Fruit fly (Drosophila melanogaster) whole organism, embryonic: ENCODE measurements around the gene CG16978.

Experiments used
- Ada2b ChIP-seq: fragments of 200-800 bp; sonication (Bioruptor generic); IDR thresholded peaks from 2 replicates; pipeline ENCODE4 v1.3.6; 2022; ENCODE audit warnings: missing biosample characterization, missing genetic modification characterization
- Atf3 ChIP-seq: fragments of 200-800 bp; sonication (Bioruptor generic); optimal IDR thresholded peaks from 3 replicates; lab custom pipeline; 2016; ENCODE audit warnings: missing biosample characterization, missing genetic modification characterization
- CG11093 ChIP-seq: fragments of 200-800 bp; sonication (Bioruptor generic); IDR thresholded peaks from 3 replicates; pipeline ENCODE4 v1.3.6; 2022; ENCODE audit warnings: missing biosample characterization, missing genetic modification characterization
- CG11456 ChIP-seq: fragments of 200-800 bp; sonication (Bioruptor generic); IDR thresholded peaks from 3 replicates; pipeline ENCODE4 v1.3.6; 2022; ENCODE audit warnings: missing biosample characterization, missing genetic modification characterization
- CG12219 ChIP-seq: fragments of 200-800 bp; sonication (Bioruptor generic); optimal IDR thresholded peaks from 3 replicates; lab custom pipeline; 2018; ENCODE audit warnings: missing biosample characterization, mild to moderate bottlenecking, missing genetic modification characterization
- CG13287 ChIP-seq: fragments of 200-800 bp; sonication (Bioruptor generic); IDR thresholded peaks from 2 replicates; pipeline ENCODE4 v1.3.6; 2022; ENCODE audit warnings: missing biosample characterization, missing genetic modification characterization; ENCODE audit not compliant: partially characterized antibody
- CG13624 ChIP-seq: fragments of 200-800 bp; sonication (Bioruptor generic); optimal IDR thresholded peaks from 2 replicates; lab custom pipeline; 2016; ENCODE audit warnings: missing biosample characterization, missing genetic modification characterization
- CG1603 ChIP-seq: fragments of 200-800 bp; sonication (Bioruptor generic); optimal IDR thresholded peaks from 2 replicates; lab custom pipeline; 2019; ENCODE audit warnings: missing biosample characterization, mild to moderate bottlenecking, missing genetic modification characterization, moderate library complexity
- CG17385 ChIP-seq: fragments of 200-800 bp; sonication (Bioruptor generic); optimal IDR thresholded peaks from 3 replicates; lab custom pipeline; 2018; ENCODE audit warnings: missing biosample characterization, mild to moderate bottlenecking, missing genetic modification characterization
- CG17802 ChIP-seq: fragments of 200-800 bp; sonication (Bioruptor generic); optimal IDR thresholded peaks from 2 replicates; lab custom pipeline; 2018; ENCODE audit warnings: missing biosample characterization, mild to moderate bottlenecking, missing genetic modification characterization, moderate library complexity
- CG2120 ChIP-seq: fragments of 200-800 bp; sonication (Bioruptor generic); optimal IDR thresholded peaks from 3 replicates; lab custom pipeline; 2016; ENCODE audit warnings: missing biosample characterization, missing genetic modification characterization
- CG2129 ChIP-seq: fragments of 200-800 bp; sonication (Bioruptor generic); IDR thresholded peaks from 2 replicates; pipeline ENCODE4 v1.3.6; 2022; ENCODE audit warnings: missing biosample characterization, missing genetic modification characterization; ENCODE audit not compliant: partially characterized antibody
- CG30403 ChIP-seq: fragments of 200-800 bp; sonication (Bioruptor generic); optimal IDR thresholded peaks from 3 replicates; lab custom pipeline; 2016; ENCODE audit warnings: missing biosample characterization, missing genetic modification characterization
- CG31441 ChIP-seq: fragments of 200-800 bp; sonication (Bioruptor generic); IDR thresholded peaks from 2 replicates; pipeline ENCODE4 v1.3.6; 2022; ENCODE audit warnings: missing biosample characterization, missing genetic modification characterization
- CG3163 ChIP-seq: fragments of 200-800 bp; sonication (Bioruptor generic); optimal IDR thresholded peaks from 3 replicates; lab custom pipeline; 2016; ENCODE audit warnings: missing biosample characterization, missing genetic modification characterization
- CG4282 ChIP-seq: fragments of 200-800 bp; sonication (Bioruptor generic); optimal IDR thresholded peaks from 2 replicates; lab custom pipeline; 2016; ENCODE audit warnings: missing biosample characterization, missing genetic modification characterization
- CG4730 ChIP-seq: fragments of 200-800 bp; sonication (Bioruptor generic); IDR thresholded peaks from 2 replicates; pipeline ENCODE4 v1.3.6; 2022; ENCODE audit warnings: missing biosample characterization, missing genetic modification characterization
- CG6765 ChIP-seq: fragments of 200-800 bp; sonication (Bioruptor generic); optimal IDR thresholded peaks from 3 replicates; lab custom pipeline; 2017; ENCODE audit warnings: missing biosample characterization, mild to moderate bottlenecking, missing genetic modification characterization
- CG8765 ChIP-seq: fragments of 200-800 bp; sonication (Bioruptor generic); IDR thresholded peaks from 2 replicates; pipeline ENCODE4 v1.3.6; 2022; ENCODE audit warnings: missing biosample characterization, missing genetic modification characterization
- CG9609 ChIP-seq: fragments of 200-800 bp; sonication (Bioruptor generic); optimal IDR thresholded peaks from 3 replicates; lab custom pipeline; 2016; ENCODE audit warnings: missing biosample characterization, missing genetic modification characterization
- CG9817 ChIP-seq: fragments of 200-800 bp; sonication (Bioruptor generic); optimal IDR thresholded peaks from 2 replicates; lab custom pipeline; 2018; ENCODE audit warnings: missing biosample characterization, mild to moderate bottlenecking, missing genetic modification characterization, moderate library complexity
- MESR4 ChIP-seq: fragments of 200-800 bp; sonication (Bioruptor generic); optimal IDR thresholded peaks from 2 replicates; lab custom pipeline; 2018; ENCODE audit warnings: missing biosample characterization, mild to moderate bottlenecking, missing genetic modification characterization, moderate library complexity
- Max ChIP-seq: fragments of 200-800 bp; sonication (Bioruptor generic); optimal IDR thresholded peaks from 2 replicates; lab custom pipeline; 2016; ENCODE audit warnings: missing biosample characterization, mild to moderate bottlenecking, missing genetic modification characterization
- NC2α ChIP-seq: fragments of 200-800 bp; sonication (Bioruptor generic); optimal IDR thresholded peaks from 2 replicates; lab custom pipeline; 2016; ENCODE audit warnings: missing biosample characterization, missing genetic modification characterization
- abd-A ChIP-seq: fragments of 200-800 bp; sonication (Bioruptor generic); optimal IDR thresholded peaks from 3 replicates; lab custom pipeline; 2019; ENCODE audit warnings: missing biosample characterization, mild to moderate bottlenecking, missing genetic modification characterization, moderate library complexity
- ato ChIP-seq: fragments of 200-800 bp; sonication (Bioruptor generic); IDR thresholded peaks from 2 replicates; pipeline ENCODE4 v1.3.6; 2022; ENCODE audit warnings: missing biosample characterization, missing genetic modification characterization; ENCODE audit not compliant: partially characterized antibody
- bsh ChIP-seq, 2 experiments: fragments of 200-800 bp; sonication (Bioruptor generic); optimal IDR thresholded peaks; 2 replicates each; lab custom pipeline; 2017 to 2018; ENCODE audit warnings: mild to moderate bottlenecking in 2 of 2, missing biosample characterization in 2 of 2, missing genetic modification characterization in 2 of 2, moderate library complexity in 1 of 2
- cas ChIP-seq: fragments of 200-800 bp; sonication (Bioruptor generic); IDR thresholded peaks from 2 replicates; pipeline ENCODE4 v1.3.6; 2022; ENCODE audit warnings: missing biosample characterization, missing genetic modification characterization
- chm ChIP-seq: fragments of 200-800 bp; sonication (Bioruptor generic); IDR thresholded peaks from 2 replicates; pipeline ENCODE4 v1.3.6; 2022; ENCODE audit warnings: missing biosample characterization, missing genetic modification characterization
- crc ChIP-seq: fragments of 200-800 bp; sonication (Bioruptor generic); optimal IDR thresholded peaks from 2 replicates; lab custom pipeline; 2016; ENCODE audit warnings: missing biosample characterization, missing genetic modification characterization
- crp ChIP-seq, 2 experiments: fragments of 200-800 bp; sonication (Bioruptor generic); optimal IDR thresholded peaks; 2 replicates in 1 of 2; 3 replicates in 1 of 2; lab custom pipeline; 2017; ENCODE audit warnings: missing biosample characterization in 2 of 2, missing genetic modification characterization in 2 of 2, mild to moderate bottlenecking in 1 of 2, moderate library complexity in 1 of 2
- danr ChIP-seq: fragments of 200-800 bp; sonication (Bioruptor generic); IDR thresholded peaks from 2 replicates; pipeline ENCODE4 v1.3.6; 2022; ENCODE audit warnings: missing biosample characterization, missing genetic modification characterization
- dmrt99B ChIP-seq: fragments of 200-800 bp; sonication (Bioruptor generic); optimal IDR thresholded peaks from 2 replicates; lab custom pipeline; 2018; ENCODE audit warnings: missing biosample characterization, mild to moderate bottlenecking, missing genetic modification characterization, moderate library complexity
- fd102C ChIP-seq: fragments of 200-800 bp; sonication (Bioruptor generic); optimal IDR thresholded peaks from 2 replicates; lab custom pipeline; 2018; ENCODE audit warnings: missing biosample characterization, mild to moderate bottlenecking, missing genetic modification characterization, moderate library complexity
- fru ChIP-seq: fragments of >200 bp; optimal IDR thresholded peaks from 2 replicates; lab custom pipeline; 2017
- gfzf ChIP-seq: fragments of 200-800 bp; sonication (Bioruptor generic); optimal IDR thresholded peaks from 2 replicates; lab custom pipeline; 2016; ENCODE audit warnings: missing biosample characterization, mild to moderate bottlenecking, missing genetic modification characterization, moderate library complexity
- nom ChIP-seq: fragments of 200-800 bp; sonication (Bioruptor generic); optimal IDR thresholded peaks from 2 replicates; lab custom pipeline; 2017; ENCODE audit warnings: missing biosample characterization, missing genetic modification characterization, mild to moderate bottlenecking, moderate library complexity, missing genetic modification reagents
- pfk ChIP-seq: fragments of 200-800 bp; sonication (Bioruptor generic); optimal IDR thresholded peaks from 2 replicates; lab custom pipeline; 2018; ENCODE audit warnings: missing biosample characterization, mild to moderate bottlenecking, missing genetic modification characterization, moderate library complexity
- pita ChIP-seq: fragments of 200-800 bp; sonication (Bioruptor generic); optimal IDR thresholded peaks from 2 replicates; lab custom pipeline; 2017; ENCODE audit warnings: missing biosample characterization, mild to moderate bottlenecking, missing genetic modification characterization
- prd ChIP-seq, 3 experiments: fragments of >200 bp in 2 of 3; fragments of 200-800 bp in 1 of 3; sonication (Bioruptor generic) in 1 of 3; optimal IDR thresholded peaks in 2 of 3; IDR thresholded peaks in 1 of 3; 2 replicates in 2 of 3; 3 replicates in 1 of 3; pipeline versions ENCODE4 v1.3.6 to Lab custom; 2017 to 2022; ENCODE audit warnings: missing biosample characterization in 1 of 3, missing genetic modification characterization in 1 of 3
- sd ChIP-seq: fragments of 200-800 bp; sonication (Bioruptor generic); optimal IDR thresholded peaks from 3 replicates; lab custom pipeline; 2018; ENCODE audit warnings: missing biosample characterization, mild to moderate bottlenecking, missing genetic modification characterization, moderate library complexity
- seq ChIP-seq: fragments of 200-800 bp; sonication (Bioruptor generic); IDR thresholded peaks from 2 replicates; pipeline ENCODE4 v1.3.6; 2022; ENCODE audit warnings: missing biosample characterization, missing genetic modification characterization
- sisA ChIP-seq: fragments of 200-800 bp; sonication (Bioruptor generic); IDR thresholded peaks from 2 replicates; pipeline ENCODE4 v1.3.6; 2022; ENCODE audit warnings: missing biosample characterization, missing genetic modification characterization
- slbo ChIP-seq: fragments of 200-800 bp; sonication (Bioruptor generic); IDR thresholded peaks from 2 replicates; pipeline ENCODE4 v1.3.6; 2022; ENCODE audit warnings: missing biosample characterization, missing genetic modification characterization
- ssp ChIP-seq: fragments of 200-800 bp; sonication (Bioruptor generic); IDR thresholded peaks from 2 replicates; pipeline ENCODE4 v1.3.6; 2022; ENCODE audit warnings: missing biosample characterization, missing genetic modification characterization
- tin ChIP-seq: fragments of 200-800 bp; sonication (Bioruptor generic); optimal IDR thresholded peaks from 3 replicates; lab custom pipeline; 2016; ENCODE audit warnings: missing biosample characterization, missing genetic modification characterization
- vnd ChIP-seq: fragments of 200-800 bp; sonication (Bioruptor generic); IDR thresholded peaks from 3 replicates; pipeline ENCODE4 v1.3.6; 2022; ENCODE audit warnings: missing biosample characterization, missing genetic modification characterization; ENCODE audit not compliant: partially characterized antibody
- wdn ChIP-seq: fragments of 200-800 bp; sonication (Bioruptor generic); IDR thresholded peaks from 2 replicates; pipeline ENCODE4 v1.3.6; 2022; ENCODE audit warnings: missing biosample characterization, missing genetic modification characterization

Gene CG16978

DNA sequence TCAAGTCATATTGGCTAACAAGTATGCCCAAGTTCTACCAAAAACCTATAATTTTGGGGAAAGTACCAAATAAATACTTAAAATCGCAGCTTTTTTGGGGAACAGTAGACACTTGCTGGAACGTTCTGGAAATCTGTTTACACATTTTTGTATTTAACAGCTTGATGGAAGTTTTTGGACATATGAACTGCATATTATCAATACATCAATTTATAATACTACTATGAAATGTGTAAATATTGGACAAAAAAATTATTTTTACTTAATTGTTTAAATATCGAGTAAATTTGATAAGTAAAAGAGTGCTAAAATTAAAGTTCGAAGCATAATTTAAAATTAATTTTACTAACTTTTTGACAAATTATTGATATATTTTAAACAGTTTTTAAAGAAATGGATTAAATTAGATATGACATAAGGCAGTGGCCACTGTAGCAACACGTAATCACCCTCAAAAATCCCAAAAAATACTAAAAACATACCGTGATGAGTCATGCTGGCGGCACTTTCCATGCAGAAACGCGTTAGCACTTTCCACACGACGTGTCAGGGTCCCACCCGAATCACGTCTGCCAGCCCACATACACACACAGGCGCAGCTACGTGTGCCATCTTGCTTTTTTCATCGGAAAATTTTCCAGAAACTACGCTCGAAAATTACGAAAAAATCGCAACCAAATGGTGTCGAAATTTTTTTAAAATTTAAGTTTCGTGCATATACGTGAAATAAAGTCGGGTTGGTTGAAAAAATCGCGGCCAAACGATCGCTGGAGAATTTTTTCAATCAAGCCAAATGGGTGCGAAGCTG, 21.8 kb upstream of the CG16978 start, which contains the start of gene Sirt1 (continued):
- TF ChIP-seq pita (GFP tag; lab: Kevin White, UChicago): no peak
- peak; percentile 84 for TF ChIP-seq CG9817
- peak; percentile 22; the same call in 1 of the 2 replicates for TF ChIP-seq chm (GFP tag; lab: Robert Waterston, UW)
- TF ChIP-seq CG11093: peak; percentile 86
- TF ChIP-seq wdn (GFP tag; lab: Robert Waterston, UW): peak; percentile 66
- TF ChIP-seq NC2α (GFP tag; lab: Kevin White, UChicago): no peak
- TF ChIP-seq tin (GFP tag; lab: Kevin White, UChicago): peak; percentile 84
- TF ChIP-seq Ada2b (GFP tag; lab: Robert Waterston, UW): peak; percentile 28; the same call in 1 of the 2 replicates
- peak; percentile 41 for TF ChIP-seq CG4282 (GFP tag; lab: Kevin White, UChicago)
- TF ChIP-seq danr (GFP tag; lab: Robert Waterston, UW): no peak; the same call in 1 of the 2 replicates
- TF ChIP-seq crc: no peak
- no peak for TF ChIP-seq CG2129 (GFP tag; lab: Robert Waterston, UW)
- peak; percentile 67 for TF ChIP-seq CG4730 (GFP tag; lab: Robert Waterston, UW)
- peak; percentile 77 for TF ChIP-seq CG17385
- TF ChIP-seq CG6765 (GFP tag; lab: Kevin White, UChicago): peak; percentile 66
- no peak for TF ChIP-seq CG1603 (tag; lab: Kevin White, UChicago)
- TF ChIP-seq abd-A (tag; lab: Kevin White, UChicago): no peak
- TF ChIP-seq CG12219: peak; percentile 16
- no peak for TF ChIP-seq prd (optimal IDR thresholded peaks at IDR 0.05; lab: Kevin White, UChicago)
- peak; percentile 89 for TF ChIP-seq prd (GFP tag; IDR thresholded peaks at IDR 0.05; lab: Robert Waterston, UW)
- TF ChIP-seq seq: peak; percentile 72; the same call in 1 of the 2 replicates
- no peak for TF ChIP-seq dmrt99B (tag; lab: Kevin White, UChicago)
- peak; percentile 67; the same call in 2 of the 3 replicates for TF ChIP-seq CG11456
- peak; percentile 49; the same call in 1 of the 2 replicates for TF ChIP-seq CG8765 (GFP tag; lab: Robert Waterston, UW)
- no peak for TF ChIP-seq pfk (GFP tag; lab: Kevin White, UChicago)
- peak; percentile 25 for TF ChIP-seq Atf3
- no peak for TF ChIP-seq fd102C (GFP tag; lab: Kevin White, UChicago)
- TF ChIP-seq crp (GFP tag; optimal IDR thresholded peaks at IDR 0.05; lab: Kevin White, UChicago): peak in 1 of 2 experiments; percentile 49
- peak; percentile 49 for TF ChIP-seq Max (GFP tag; lab: Kevin White, UChicago)
- peak; percentile 99 for TF ChIP-seq MESR4
- TF ChIP-seq ssp (GFP tag; lab: Robert Waterston, UW): peak; percentile 74
- no peak for TF ChIP-seq fru (lab: Kevin White, UChicago)
- no peak for TF ChIP-seq cas (GFP tag; lab: Robert Waterston, UW)
- peak; percentile 78 for TF ChIP-seq sisA (GFP tag; lab: Robert Waterston, UW)
- TF ChIP-seq CG9609 (GFP tag; lab: Kevin White, UChicago): peak; percentile 39
- TF ChIP-seq vnd (GFP tag; lab: Robert Waterston, UW): no peak
- peak; percentile 54 for TF ChIP-seq sd
- peak; percentile 85 for TF ChIP-seq CG2120 (GFP tag; lab: Kevin White, UChicago)
- peak; percentile 89 for TF ChIP-seq slbo (GFP tag; lab: Robert Waterston, UW)
- TF ChIP-seq CG17802 (tag; lab: Kevin White, UChicago): no peak
- peak in 1 of 2 experiments; percentile 78 for TF ChIP-seq bsh (GFP tag; optimal IDR thresholded peaks at IDR 0.05; lab: Kevin White, UChicago)
- TF ChIP-seq CG30403 (GFP tag; lab: Kevin White, UChicago): peak; percentile 96
- TF ChIP-seq CG13624 (GFP tag; lab: Kevin White, UChicago): peak; percentile 34
- peak; percentile 82 for TF ChIP-seq gfzf
- peak; percentile 64 for TF ChIP-seq nom (GFP tag; lab: Kevin White, UChicago)
- no peak for TF ChIP-seq CG13287 (GFP tag; lab: Robert Waterston, UW)
- no peak for TF ChIP-seq CG3163 (GFP tag; lab: Kevin White, UChicago)
- peak; percentile 92 for TF ChIP-seq CG31441 (GFP tag; lab: Robert Waterston, UW)
- TF ChIP-seq ato (GFP tag; lab: Robert Waterston, UW): no peak
